Comparison of ENCODE assay signal across 4 fruit fly cellular contexts in the genomic region with DNA sequence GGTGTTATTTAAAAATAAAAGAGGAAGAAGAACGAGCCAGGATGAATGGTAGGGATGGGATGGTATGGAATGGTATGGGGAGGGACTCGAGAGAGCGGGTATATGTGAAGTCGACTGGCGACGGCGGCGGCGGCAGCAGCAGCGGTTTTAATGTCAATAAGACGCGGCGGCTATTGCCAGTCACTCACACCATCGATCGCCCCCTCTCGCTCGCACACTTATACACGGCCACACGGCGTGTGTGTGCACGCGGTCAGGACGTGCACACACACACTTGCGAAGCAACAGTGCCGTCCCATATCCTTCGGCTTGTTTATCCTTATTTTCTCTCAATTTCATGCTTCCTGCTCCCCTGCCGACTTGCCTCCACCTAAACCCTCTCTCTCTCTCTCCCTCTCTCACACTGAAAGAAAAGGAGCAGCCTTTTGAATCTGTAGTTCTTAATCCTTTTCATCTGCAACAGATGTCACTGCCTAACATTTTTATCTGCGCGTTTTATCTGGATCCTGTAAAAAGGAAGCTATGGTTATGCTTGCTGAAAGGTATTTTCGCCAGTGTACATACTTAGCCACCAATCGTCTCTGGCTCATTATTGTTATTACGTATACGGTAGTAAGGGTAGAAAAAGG.
TF ChIP-seq lines count a peak whose summit lies in the region.

No protein-coding gene starts in this region.

TF ChIP-seq in whole organism, embryonic, 481 proteins besides CTCF, POLR2A, EP300 and RAD21 (continued from another document and continues in another):
- TF ChIP-seq CG9609 (GFP tag; optimal IDR thresholded peaks at IDR 0.05; lab: Kevin White, UChicago) (peak; percentile 91), B-H2 (GFP tag; optimal IDR thresholded peaks at IDR 0.05; lab: Kevin White, UChicago) (peak; percentile 40), p53 (GFP tag; optimal IDR thresholded peaks at IDR 0.05; lab: Kevin White, UChicago) (peak; percentile 64), CG4820 (GFP tag; optimal IDR thresholded peaks at IDR 0.05; lab: Kevin White, UChicago) (peak; percentile 59), CG7372 (GFP tag; IDR thresholded peaks at IDR 0.05; lab: Robert Waterston, UW) (peak; percentile 80), CoRest (tag; optimal IDR thresholded peaks at IDR 0.05; lab: Kevin White, UChicago) (peak; percentile 86), CG2116 (GFP tag; optimal IDR thresholded peaks at IDR 0.05; lab: Kevin White, UChicago) (peak; percentile 52), cwo (GFP tag; optimal IDR thresholded peaks at IDR 0.05; lab: Kevin White, UChicago) (peak; percentile 66), tx (GFP tag; optimal IDR thresholded peaks at IDR 0.05; lab: Kevin White, UChicago) (peak; percentile 83), Trl (optimal IDR thresholded peaks at IDR 0.05; lab: Kevin White, UChicago) (peak; percentile 45 to 54), Trl (GFP tag; optimal IDR thresholded peaks at IDR 0.05; lab: Kevin White, UChicago) (peak; percentile 91), Stat92E (GFP tag; optimal IDR thresholded peaks at IDR 0.05; lab: Kevin White, UChicago) (no peak), sna (GFP tag; IDR thresholded peaks at IDR 0.05; lab: Robert Waterston, UW; ENCODE audit: partially characterized antibody) (no peak), fd96Cb (tag; optimal IDR thresholded peaks at IDR 0.05; lab: Kevin White, UChicago) (peak; percentile 85), Mes4 (GFP tag; optimal IDR thresholded peaks at IDR 0.05; lab: Kevin White, UChicago) (peak; percentile 68), nom (GFP tag; optimal IDR thresholded peaks at IDR 0.05; lab: Kevin White, UChicago) (peak; percentile 5), rib (GFP tag; IDR thresholded peaks at IDR 0.05; lab: Robert Waterston, UW) (peak; percentile 79), sd (tag; optimal IDR thresholded peaks at IDR 0.05; lab: Kevin White, UChicago) (peak; percentile 89), kni (GFP tag; optimal IDR thresholded peaks at IDR 0.05; lab: Kevin White, UChicago) (no peak), CG11093 (GFP tag; IDR thresholded peaks at IDR 0.05; lab: Robert Waterston, UW) (peak; percentile 64; the same call in 2 of the 3 replicates), wor (GFP tag; IDR thresholded peaks at IDR 0.05; lab: Robert Waterston, UW) (peak; percentile 57), Dad (GFP tag; optimal IDR thresholded peaks at IDR 0.05; lab: Kevin White, UChicago) (peak; percentile 83), CG13123 (GFP tag; optimal IDR thresholded peaks at IDR 0.05; lab: Kevin White, UChicago) (peak; percentile 66), Hand (GFP tag; optimal IDR thresholded peaks at IDR 0.05; lab: Kevin White, UChicago) (peak; percentile 70), CG42726 (GFP tag; IDR thresholded peaks at IDR 0.05; lab: Robert Waterston, UW; ENCODE audit: partially characterized antibody) (no peak), Atf3 (GFP tag; optimal IDR thresholded peaks at IDR 0.05; lab: Kevin White, UChicago) (peak; percentile 87), CG17829 (tag; optimal IDR thresholded peaks at IDR 0.05; lab: Kevin White, UChicago) (peak; percentile 85), CG4424 (GFP tag; optimal IDR thresholded peaks at IDR 0.05; lab: Kevin White, UChicago) (peak; percentile 81), CG32532 (GFP tag; IDR thresholded peaks at IDR 0.05; lab: Robert Waterston, UW) (peak; percentile 82), CG6175 (GFP tag; IDR thresholded peaks at IDR 0.05; lab: Robert Waterston, UW) (peak; percentile 55; the same call in 1 of the 3 replicates)

TF ChIP-seq in whole organism, prepupa, 60 proteins besides CTCF, POLR2A, EP300 and RAD21 (continued from another document and continues in another):
- peak; percentile 63 for TF ChIP-seq dsx (GFP tag; optimal IDR thresholded peaks at IDR 0.05; lab: Kevin White, UChicago; ENCODE audit: poor library complexity, severe bottlenecking)
- TF ChIP-seq Sox102F (GFP tag; optimal IDR thresholded peaks at IDR 0.05; lab: Kevin White, UChicago), result peak; percentile 79
- peak; percentile 72 for TF ChIP-seq CG1621 (tag; optimal IDR thresholded peaks at IDR 0.05; lab: Kevin White, UChicago)
- peak; percentile 83 for TF ChIP-seq esn (GFP tag; optimal IDR thresholded peaks at IDR 0.05; lab: Kevin White, UChicago)
- TF ChIP-seq ss (GFP tag; optimal IDR thresholded peaks at IDR 0.05; lab: Kevin White, UChicago), result peak; percentile 28 to 61
- no peak for TF ChIP-seq Hr38 (GFP tag; optimal IDR thresholded peaks at IDR 0.05; lab: Kevin White, UChicago)
- peak; percentile 78 for TF ChIP-seq Eip75B (GFP tag; optimal IDR thresholded peaks at IDR 0.05; lab: Kevin White, UChicago)
- peak; percentile 43 for TF ChIP-seq CG11762 (GFP tag; optimal IDR thresholded peaks at IDR 0.05; lab: Kevin White, UChicago; ENCODE audit: insufficient read depth)
- TF ChIP-seq Met (GFP tag; optimal IDR thresholded peaks at IDR 0.05; lab: Kevin White, UChicago), result peak; percentile 80
- peak; percentile 70 for TF ChIP-seq CG7368 (GFP tag; optimal IDR thresholded peaks at IDR 0.05; lab: Kevin White, UChicago)
- peak; percentile 73 for TF ChIP-seq Smox (GFP tag; optimal IDR thresholded peaks at IDR 0.05; lab: Kevin White, UChicago)
- TF ChIP-seq CG6163 (GFP tag; IDR thresholded peaks at IDR 0.05; lab: Robert Waterston, UW), result peak; percentile 82
- TF ChIP-seq CG6276 (GFP tag; optimal IDR thresholded peaks at IDR 0.05; lab: Kevin White, UChicago), result no peak
- peak; percentile 75 for TF ChIP-seq Sox14 (GFP tag; optimal IDR thresholded peaks at IDR 0.05; lab: Kevin White, UChicago)
- TF ChIP-seq Gug (GFP tag; IDR thresholded peaks at IDR 0.05; lab: Robert Waterston, UW), result no peak
- peak; percentile 50 for TF ChIP-seq CG6808 (GFP tag; optimal IDR thresholded peaks at IDR 0.05; lab: Kevin White, UChicago)
- TF ChIP-seq pdm3 (GFP tag; optimal IDR thresholded peaks at IDR 0.05; lab: Kevin White, UChicago), result peak; percentile 81
- no peak for TF ChIP-seq Eip93F (GFP tag; optimal IDR thresholded peaks at IDR 0.05; lab: Kevin White, UChicago)
- TF ChIP-seq spab (GFP tag; optimal IDR thresholded peaks at IDR 0.05; lab: Kevin White, UChicago), result peak; percentile 50
- peak; percentile 65 for TF ChIP-seq net (GFP tag; optimal IDR thresholded peaks at IDR 0.05; lab: Kevin White, UChicago)
- TF ChIP-seq CG34406 (GFP tag; optimal IDR thresholded peaks at IDR 0.05; lab: Kevin White, UChicago), result peak; percentile 63
- peak; percentile 82 for TF ChIP-seq CG31627 (GFP tag; optimal IDR thresholded peaks at IDR 0.05; lab: Kevin White, UChicago)
- TF ChIP-seq Sox15 (GFP tag; optimal IDR thresholded peaks at IDR 0.05; lab: Kevin White, UChicago), result peak; percentile 61
- peak; percentile 67 for TF ChIP-seq achi (GFP tag; optimal IDR thresholded peaks at IDR 0.05; lab: Kevin White, UChicago)
- TF ChIP-seq dac (GFP tag; optimal IDR thresholded peaks at IDR 0.05; lab: Kevin White, UChicago), result peak; percentile 32
- peak in 1 of 2 experiments; percentile 76 for TF ChIP-seq salr (GFP tag; optimal IDR thresholded peaks at IDR 0.05; lab: Kevin White, UChicago)
- TF ChIP-seq CG6854 (GFP tag; optimal IDR thresholded peaks at IDR 0.05; lab: Kevin White, UChicago), result peak; percentile 1
- TF ChIP-seq CG11902 (GFP tag; optimal IDR thresholded peaks at IDR 0.05; lab: Kevin White, UChicago), result peak; percentile 57
- TF ChIP-seq Hr4 (GFP tag; optimal IDR thresholded peaks at IDR 0.05; lab: Kevin White, UChicago), result peak; percentile 66
- TF ChIP-seq eg (GFP tag; IDR thresholded peaks at IDR 0.05; lab: Robert Waterston, UW), result peak; percentile 63; the same call in 2 of the 3 replicates
- TF ChIP-seq CG8119 (GFP tag; IDR thresholded peaks at IDR 0.05; lab: Robert Waterston, UW), result peak; percentile 33; the same call in 1 of the 3 replicates

TF ChIP-seq in whole organism, pupa, 21 proteins besides CTCF, POLR2A, EP300 and RAD21 (continued from another document):
- TF ChIP-seq CG32121 (GFP tag; IDR thresholded peaks at IDR 0.05; lab: Robert Waterston, UW), result 0 out of 2 replicates have a peak, but pooled peaks have one; percentile 28

TF ChIP-seq in whole organism, wandering third instar larva, 38 proteins besides CTCF, POLR2A, EP300 and RAD21 (continued from another document):
- TF ChIP-seq HLH106 (tag; optimal IDR thresholded peaks at IDR 0.05; lab: Kevin White, UChicago) (peak; percentile 79), Jra (GFP tag; optimal IDR thresholded peaks at IDR 0.05; lab: Kevin White, UChicago) (peak; percentile 68), N (GFP tag; optimal IDR thresholded peaks at IDR 0.05; lab: Kevin White, UChicago) (no peak), ey (GFP tag; optimal IDR thresholded peaks at IDR 0.05; lab: Kevin White, UChicago) (peak; percentile 85), fru (GFP tag; optimal IDR thresholded peaks at IDR 0.05; lab: Kevin White, UChicago) (peak; percentile 86), Sp1 (GFP tag; optimal IDR thresholded peaks at IDR 0.05; lab: Kevin White, UChicago) (peak; percentile 73), Hr78 (GFP tag; optimal IDR thresholded peaks at IDR 0.05; lab: Kevin White, UChicago) (no peak), Dfd (GFP tag; optimal IDR thresholded peaks at IDR 0.05; lab: Kevin White, UChicago) (no peak), foxo (GFP tag; optimal IDR thresholded peaks at IDR 0.05; lab: Kevin White, UChicago) (peak in 1 of 2 experiments; percentile 87), rgr (GFP tag; optimal IDR thresholded peaks at IDR 0.05; lab: Kevin White, UChicago) (peak; percentile 82)
